Worm (Caenorhabditis elegans) whole organism, late embryonic: ENCODE measurements around the gene C02B8.7.

ENCODE experiments used
- ama-1 ChIP-seq: fragments of 150-350 bp; optimal IDR thresholded peaks from 2 replicates; lab custom pipeline; 2014
- ets-4 ChIP-seq: sonication (generic microtip); optimal IDR thresholded peaks from 2 replicates; lab custom pipeline; 2016; ENCODE audit warnings: missing genetic modification characterization, missing compliant biosample characterization
- lin-11 ChIP-seq: fragments of 200-800 bp; sonication (Bioruptor generic); optimal IDR thresholded peaks from 2 replicates; lab custom pipeline; 2018; ENCODE audit warnings: mild to moderate bottlenecking, missing genetic modification characterization, missing compliant biosample characterization
- nhr-11 ChIP-seq: fragments of 150-350 bp; optimal IDR thresholded peaks from 2 replicates; lab custom pipeline; 2014; ENCODE audit warnings: missing biosample characterization, missing genetic modification characterization
- pha-4 ChIP-seq: fragments of 150-350 bp; optimal IDR thresholded peaks from 2 replicates; lab custom pipeline; 2018; ENCODE audit warnings: missing biosample characterization, missing genetic modification reagents, missing genetic modification characterization
- pqm-1 ChIP-seq: sonication (generic microtip); optimal IDR thresholded peaks from 2 replicates; lab custom pipeline; 2016; ENCODE audit warnings: missing genetic modification characterization, missing compliant biosample characterization
- rnt-1 ChIP-seq: sonication (generic microtip); optimal IDR thresholded peaks from 2 replicates; lab custom pipeline; 2016; ENCODE audit warnings: missing genetic modification characterization, missing compliant biosample characterization
- tbx-2 ChIP-seq: sonication (generic microtip); optimal IDR thresholded peaks from 2 replicates; lab custom pipeline; 2016; ENCODE audit warnings: missing genetic modification characterization, missing compliant biosample characterization

DNA sequence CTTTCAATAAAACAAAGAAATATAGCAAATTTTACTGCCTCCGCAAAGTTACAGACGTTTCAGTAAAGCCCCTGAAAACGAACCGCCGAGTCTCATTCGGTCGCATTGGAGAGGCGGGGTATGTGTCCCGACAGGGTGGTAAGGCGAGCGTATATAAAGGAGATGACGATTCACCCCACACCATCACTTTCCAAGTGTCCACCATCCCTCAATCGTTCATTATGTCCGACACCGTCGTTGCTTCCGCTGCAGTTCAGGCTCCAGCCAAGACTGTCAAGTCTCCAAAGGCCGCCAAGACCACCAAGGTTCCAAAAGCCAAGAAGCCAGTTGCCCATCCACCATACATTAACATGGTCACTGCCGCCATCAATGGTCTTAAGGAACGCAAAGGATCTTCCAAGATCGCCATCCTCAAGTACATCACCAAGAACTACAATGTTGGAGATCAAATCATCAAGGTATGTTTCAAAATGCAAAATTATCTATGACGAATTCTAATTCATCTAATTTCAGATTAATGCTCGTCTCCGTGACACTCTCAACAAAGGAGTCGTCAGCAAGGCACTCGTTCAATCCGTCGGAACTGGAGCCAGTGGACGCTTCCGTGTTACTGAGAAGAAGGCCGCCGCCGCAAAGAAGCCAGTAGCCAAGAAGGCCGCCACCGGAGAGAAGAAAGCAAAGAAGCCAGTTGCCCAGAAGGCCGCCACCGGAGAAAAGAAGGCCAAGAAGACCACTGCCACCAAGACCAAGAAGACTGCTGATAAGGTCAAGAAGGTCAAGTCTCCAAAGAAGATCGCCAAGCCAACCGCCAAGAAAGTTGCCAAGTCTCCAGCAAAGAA lies 21.5 kb upstream of the C02B8.7 start, which contains the start of gene hil-3:
- no peak for TF ChIP-seq rnt-1
- peak; percentile 46 for TF ChIP-seq ama-1 (lab: Kevin White, UChicago)
- TF ChIP-seq pha-4 (tag; lab: Kevin White, UChicago): no peak
- TF ChIP-seq lin-11 (tag; lab: Kevin White, UChicago): no peak
- peak; percentile 36 for TF ChIP-seq tbx-2 (tag; lab: Kevin White, UChicago)
- no peak for TF ChIP-seq pqm-1
- TF ChIP-seq ets-4 (tag; lab: Kevin White, UChicago): no peak
- no peak for TF ChIP-seq nhr-11 (tag; lab: Kevin White, UChicago)
